Worm (Caenorhabditis elegans) whole organism, late embryonic: ENCODE measurements around the gene M05D6.8.

Source experiments
- F13H6.1 ChIP-seq: sonication (generic microtip); optimal IDR thresholded peaks from 2 replicates; lab custom pipeline; 2016; ENCODE audit warnings: missing genetic modification characterization, missing compliant biosample characterization
- K02D7.2 ChIP-seq: sonication (generic microtip); optimal IDR thresholded peaks from 2 replicates; lab custom pipeline; 2017; ENCODE audit warnings: mild to moderate bottlenecking, missing genetic modification characterization, missing compliant biosample characterization
- T23F11.4 ChIP-seq: fragments of 200-800 bp; sonication (Bioruptor generic); optimal IDR thresholded peaks from 2 replicates; lab custom pipeline; 2018; ENCODE audit warnings: mild to moderate bottlenecking, missing genetic modification characterization, missing compliant biosample characterization
- Y22D7AL.16 ChIP-seq: sonication (generic microtip); optimal IDR thresholded peaks from 2 replicates; lab custom pipeline; 2016; ENCODE audit warnings: missing genetic modification characterization, missing compliant biosample characterization
- ahr-1 ChIP-seq: sonication (generic microtip); optimal IDR thresholded peaks from 2 replicates; lab custom pipeline; 2016; ENCODE audit warnings: missing genetic modification characterization, missing compliant biosample characterization
- ceh-19 ChIP-seq: fragments of 200-800 bp; sonication (Bioruptor generic); optimal IDR thresholded peaks from 2 replicates; lab custom pipeline; 2018; ENCODE audit warnings: mild to moderate bottlenecking, missing genetic modification characterization, missing compliant biosample characterization
- ceh-22 ChIP-seq: sonication (generic microtip); optimal IDR thresholded peaks from 2 replicates; lab custom pipeline; 2017; ENCODE audit warnings: missing biosample characterization, missing genetic modification characterization
- ceh-24 ChIP-seq: sonication (generic microtip); optimal IDR thresholded peaks from 2 replicates; lab custom pipeline; 2016; ENCODE audit warnings: mild to moderate bottlenecking, missing genetic modification characterization, missing compliant biosample characterization
- ceh-30 ChIP-seq: fragments of 150-350 bp; optimal IDR thresholded peaks from 2 replicates; lab custom pipeline; 2014; ENCODE audit warnings: missing biosample characterization, missing genetic modification characterization
- ceh-31 ChIP-seq: sonication (generic microtip); optimal IDR thresholded peaks from 2 replicates; lab custom pipeline; 2016; ENCODE audit warnings: missing genetic modification characterization, missing compliant biosample characterization
- ceh-6 ChIP-seq: fragments of 200-800 bp; sonication (Bioruptor generic); optimal IDR thresholded peaks from 2 replicates; lab custom pipeline; 2018; ENCODE audit warnings: mild to moderate bottlenecking, missing genetic modification characterization, missing compliant biosample characterization
- che-1 ChIP-seq: sonication (generic microtip); optimal IDR thresholded peaks from 2 replicates; lab custom pipeline; 2016; ENCODE audit warnings: mild to moderate bottlenecking, missing genetic modification characterization, missing compliant biosample characterization
- dmd-4 ChIP-seq: sonication (generic microtip); optimal IDR thresholded peaks from 2 replicates; lab custom pipeline; 2016; ENCODE audit warnings: borderline replicate concordance, missing genetic modification characterization, missing compliant biosample characterization
- dve-1 ChIP-seq: sonication (generic microtip); optimal IDR thresholded peaks from 2 replicates; lab custom pipeline; 2017; ENCODE audit warnings: antibody characterized with exemption, mild to moderate bottlenecking, missing genetic modification characterization, missing compliant biosample characterization
- elt-2 ChIP-seq: sonication (generic microtip); optimal IDR thresholded peaks from 2 replicates; lab custom pipeline; 2016; ENCODE audit warnings: missing genetic modification reagents, missing genetic modification characterization, missing compliant biosample characterization
- gmeb-2 ChIP-seq: sonication (generic microtip); optimal IDR thresholded peaks from 2 replicates; lab custom pipeline; 2016; ENCODE audit warnings: missing genetic modification characterization, inconsistent platforms, missing compliant biosample characterization
- hlh-13 ChIP-seq: fragments of 200-800 bp; sonication (Bioruptor generic); optimal IDR thresholded peaks from 2 replicates; lab custom pipeline; 2018; ENCODE audit warnings: mild to moderate bottlenecking, missing genetic modification characterization, missing compliant biosample characterization
- hlh-15 ChIP-seq: sonication (generic microtip); optimal IDR thresholded peaks from 2 replicates; lab custom pipeline; 2016; ENCODE audit warnings: missing genetic modification characterization, missing compliant biosample characterization
- madf-2 ChIP-seq: sonication (generic microtip); optimal IDR thresholded peaks from 2 replicates; lab custom pipeline; 2017; ENCODE audit warnings: missing genetic modification characterization, missing compliant biosample characterization
- mec-3 ChIP-seq: sonication (generic microtip); optimal IDR thresholded peaks from 2 replicates; lab custom pipeline; 2016; ENCODE audit warnings: borderline replicate concordance, missing genetic modification characterization, missing compliant biosample characterization
- nfya-1 ChIP-seq: sonication (generic microtip); optimal IDR thresholded peaks from 2 replicates; lab custom pipeline; 2017; ENCODE audit warnings: missing genetic modification characterization, mild to moderate bottlenecking, missing compliant biosample characterization, antibody characterized with exemption, moderate library complexity
- npax-4 ChIP-seq: sonication (generic microtip); optimal IDR thresholded peaks from 2 replicates; lab custom pipeline; 2016; ENCODE audit warnings: missing genetic modification characterization, missing compliant biosample characterization
- pax-1 ChIP-seq: fragments of 150-350 bp; optimal IDR thresholded peaks from 2 replicates; lab custom pipeline; 2014; ENCODE audit warnings: missing biosample characterization, missing genetic modification characterization
- pha-2 ChIP-seq: sonication (generic microtip); optimal IDR thresholded peaks from 2 replicates; lab custom pipeline; 2017; ENCODE audit warnings: mild to moderate bottlenecking, missing genetic modification characterization, missing compliant biosample characterization
- pha-4 ChIP-seq: fragments of 150-350 bp; optimal IDR thresholded peaks from 2 replicates; lab custom pipeline; 2018; ENCODE audit warnings: missing biosample characterization, missing genetic modification reagents, missing genetic modification characterization
- rnt-1 ChIP-seq: sonication (generic microtip); optimal IDR thresholded peaks from 2 replicates; lab custom pipeline; 2016; ENCODE audit warnings: missing genetic modification characterization, missing compliant biosample characterization
- sox-2 ChIP-seq: fragments of 200-800 bp; sonication (Bioruptor generic); IDR thresholded peaks from 2 replicates; pipeline ENCODE4 v1.3.6; 2022; ENCODE audit warnings: missing genetic modification reagents, missing genetic modification characterization, missing compliant biosample characterization
- syd-9 ChIP-seq: sonication (generic microtip); optimal IDR thresholded peaks from 2 replicates; lab custom pipeline; 2016; ENCODE audit warnings: mild to moderate bottlenecking, missing genetic modification characterization, moderate library complexity, missing compliant biosample characterization
- unc-42 ChIP-seq: sonication (generic microtip); optimal IDR thresholded peaks from 2 replicates; lab custom pipeline; 2016; ENCODE audit warnings: missing genotype, missing genetic modification characterization, missing compliant biosample characterization
- unc-55 ChIP-seq: sonication (generic microtip); optimal IDR thresholded peaks from 2 replicates; lab custom pipeline; 2017; ENCODE audit warnings: missing biosample characterization, missing genetic modification reagents, missing genetic modification characterization
- zip-5 ChIP-seq: sonication (generic microtip); optimal IDR thresholded peaks from 2 replicates; lab custom pipeline; 2016; ENCODE audit warnings: missing genetic modification characterization, missing compliant biosample characterization

The M05D6.8 gene

ce11 chrII:8485603-8486002 lies 14.6 kb upstream of the M05D6.8 start, which contains the start of gene gbh-2:
Gene gbh-2, plus strand, starts transcription at chrII:8485879.
- no peak for TF ChIP-seq F13H6.1 (tag; lab: Kevin White, UChicago)
- TF ChIP-seq elt-2 (tag; lab: Kevin White, UChicago) = peak; percentile 36

- TF ChIP-seq dve-1 (tag; lab: Kevin White, UChicago) (peak; percentile 38), ceh-31 (no peak), elt-2 (tag; lab: Kevin White, UChicago) (peak; percentile 40)
These were observed 13.5 kb upstream of the M05D6.8 start for ce11 chrII:8484546-8484945.

- TF ChIP-seq dmd-4 (tag; lab: Kevin White, UChicago) = no peak
- peak; percentile 11 for TF ChIP-seq unc-55 (GFP tag; lab: Kevin White, UChicago)
- no peak for TF ChIP-seq nfya-1
- no peak for TF ChIP-seq ceh-22 (tag; lab: Kevin White, UChicago)
These were observed 12.8 kb upstream of the M05D6.8 start, which contains the start of gene taap-1 for ce11 chrII:8483793-8484186. Gene taap-1, minus strand, starts transcription at chrII:8483871.

DNA sequence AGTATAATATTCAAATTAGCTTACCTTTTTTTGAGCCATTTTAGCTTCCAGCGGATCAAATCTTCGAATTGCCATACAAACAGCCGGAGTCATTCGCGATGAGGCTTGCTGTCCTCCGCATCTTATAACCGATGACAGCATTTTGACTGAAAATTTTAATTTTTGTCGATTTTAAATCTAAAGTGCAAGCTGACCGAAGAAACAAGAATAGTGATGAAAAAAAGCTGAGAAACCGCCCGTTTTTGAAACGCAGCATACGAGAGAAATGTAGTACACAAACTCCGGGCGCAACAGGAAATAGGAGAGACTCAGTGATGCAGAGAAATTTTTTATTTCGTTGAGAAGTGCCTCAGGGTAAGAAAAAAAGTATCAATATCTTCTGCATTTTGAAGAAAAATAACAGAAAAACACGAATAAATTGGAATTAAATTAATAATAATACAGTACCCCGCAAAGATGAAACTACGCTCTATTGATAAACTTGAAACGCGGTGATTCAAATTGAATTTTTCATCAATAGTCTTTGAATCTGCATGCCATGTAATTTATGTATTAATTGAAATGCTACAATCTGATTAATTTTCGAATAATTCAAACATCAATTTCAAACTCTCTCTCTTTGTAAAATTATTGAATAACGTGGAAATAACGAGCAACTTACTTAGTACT lies 12.2 kb upstream of the M05D6.8 start:
- TF ChIP-seq unc-42 = peak; percentile 31
- TF ChIP-seq pha-4 (tag; lab: Kevin White, UChicago) = no peak
- TF ChIP-seq nfya-1 = peak; percentile 0
- peak; percentile 4 for TF ChIP-seq dve-1 (tag; lab: Kevin White, UChicago)

ce11 chrII:8481731-8482253 lies 10.8 kb upstream of the M05D6.8 start, which contains the start of gene M05D6.5:
Gene M05D6.5, minus strand, starts transcription at chrII:8482203.
- no peak for TF ChIP-seq mec-3
- TF ChIP-seq, all 69 proteins: peak for 0

- TF ChIP-seq rnt-1 (peak; percentile 11), pax-1 (tag; lab: Kevin White, UChicago) (peak; percentile 74), elt-2 (tag; lab: Kevin White, UChicago) (peak; percentile 21), T23F11.4 (no peak), madf-2 (no peak), unc-55 (GFP tag; lab: Kevin White, UChicago) (peak; percentile 30)
These were observed 10.1 kb upstream of the M05D6.8 start for ce11 chrII:8481033-8481708.

ce11 chrII:8480166-8480565 lies 9.1 kb upstream of the M05D6.8 start, which contains the start of gene lact-4:
Gene lact-4, minus strand, starts transcription at chrII:8480478.
- TF ChIP-seq syd-9 (no peak), zip-5 (tag; lab: Kevin White, UChicago) (no peak), hlh-15 (tag; lab: Kevin White, UChicago) (no peak), hlh-13 (GFP tag; lab: Kevin White, UChicago) (no peak), ceh-24 (no peak), ceh-30 (tag; lab: Kevin White, UChicago) (no peak), ceh-19 (GFP tag; lab: Kevin White, UChicago) (no peak), che-1 (tag; lab: Kevin White, UChicago) (no peak), Y22D7AL.16 (tag; lab: Kevin White, UChicago) (no peak), ahr-1 (tag; lab: Kevin White, UChicago) (no peak), npax-4 (tag; lab: Kevin White, UChicago) (no peak), sox-2 (no peak), pha-2 (tag; lab: Kevin White, UChicago) (no peak), K02D7.2 (no peak), ceh-6 (GFP tag; lab: Kevin White, UChicago) (no peak), gmeb-2 (tag; lab: Kevin White, UChicago) (no peak)
